Worm (Caenorhabditis elegans) whole organism, L4/young adult: Measurements from ENCODE around the gene col-3.

Source experiments
- W03F9.2 ChIP-seq: fragments of 150-350 bp; optimal IDR thresholded peaks from 2 replicates; lab custom pipeline; 2014; ENCODE audit warnings: missing biosample characterization, missing genetic modification characterization
- dao-5 ChIP-seq: sonication (generic microtip); optimal IDR thresholded peaks from 2 replicates; lab custom pipeline; 2016; ENCODE audit warnings: missing genotype, missing genetic modification characterization, moderate library complexity, missing compliant biosample characterization
- him-1 ChIP-seq: sonication (generic microtip); optimal IDR thresholded peaks from 2 replicates; lab custom pipeline; 2016; ENCODE audit warnings: missing genotype, missing genetic modification reagents, missing genetic modification characterization, missing compliant biosample characterization

Gene col-3

DNA sequence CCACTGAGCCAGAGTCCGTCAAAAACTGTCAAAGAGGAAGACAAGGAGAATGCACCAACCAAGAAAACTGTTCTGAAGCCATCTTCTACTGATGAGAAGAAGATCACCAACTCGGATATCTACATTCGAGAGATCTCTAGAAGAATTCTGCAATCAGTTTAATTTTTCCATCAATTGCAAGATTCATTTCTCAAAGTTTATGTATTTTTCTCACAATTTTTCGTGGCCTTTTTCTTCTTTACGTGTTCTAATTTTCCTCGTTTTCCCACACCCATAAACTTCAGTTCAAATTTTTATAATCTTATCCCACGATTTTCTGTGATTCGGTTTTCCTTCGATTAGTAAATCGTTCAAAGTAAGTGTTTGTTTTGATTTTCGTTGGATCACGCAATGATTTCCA is 49.3 kb downstream of the col-3 start, which contains the start of gene hdl-2:
TSS of gene hdl-2 (plus strand) at position 301 of the 400 bp plus-strand sequence.
- no peak for TF ChIP-seq dao-5 (tag; lab: Kevin White, UChicago)
- TF ChIP-seq W03F9.2 (tag; lab: Kevin White, UChicago) = no peak
- no peak for TF ChIP-seq him-1 (tag; lab: Kevin White, UChicago)
